Fruit fly (Drosophila melanogaster) whole organism, embryonic: ENCODE measurements around the gene AP-1-2beta.

Source experiments
- Adf1 ChIP-seq: fragments of 200-800 bp; sonication (Bioruptor generic); IDR thresholded peaks from 2 replicates; pipeline ENCODE4 v1.3.6; 2022; ENCODE audit warnings: missing biosample characterization, missing genetic modification characterization
- Aef1 ChIP-seq: fragments of 200-800 bp; sonication (Bioruptor generic); IDR thresholded peaks from 3 replicates; pipeline ENCODE4 v1.3.6; 2022; ENCODE audit warnings: missing biosample characterization, missing genetic modification characterization
- CG12391 ChIP-seq: fragments of 200-800 bp; sonication (Bioruptor generic); optimal IDR thresholded peaks from 3 replicates; lab custom pipeline; 2018; ENCODE audit warnings: missing biosample characterization, mild to moderate bottlenecking, missing genetic modification characterization, moderate library complexity
- CG15479 ChIP-seq: fragments of 200-800 bp; sonication (Bioruptor generic); optimal IDR thresholded peaks from 3 replicates; lab custom pipeline; 2019; ENCODE audit warnings: missing biosample characterization, mild to moderate bottlenecking, missing genetic modification characterization, moderate library complexity
- CG1832 ChIP-seq: fragments of 200-800 bp; sonication (Bioruptor generic); optimal IDR thresholded peaks from 2 replicates; lab custom pipeline; 2017; ENCODE audit warnings: missing biosample characterization, mild to moderate bottlenecking, missing genetic modification characterization, inconsistent platforms
- CG2712 ChIP-seq: fragments of 200-800 bp; optimal IDR thresholded peaks from 3 replicates; lab custom pipeline; 2019; ENCODE audit warnings: missing biosample characterization, mild to moderate bottlenecking, missing genetic modification characterization, moderate library complexity
- CG32532 ChIP-seq: fragments of 200-800 bp; sonication (Bioruptor generic); IDR thresholded peaks from 2 replicates; pipeline ENCODE4 v1.3.6; 2022; ENCODE audit warnings: missing biosample characterization, missing genetic modification characterization
- CG8478 ChIP-seq: fragments of >200 bp; optimal IDR thresholded peaks from 2 replicates; lab custom pipeline; 2018
- CG8924 ChIP-seq: fragments of 200-800 bp; optimal IDR thresholded peaks from 3 replicates; lab custom pipeline; 2019; ENCODE audit warnings: missing biosample characterization, mild to moderate bottlenecking, missing genetic modification characterization, moderate library complexity
- CG9215 ChIP-seq: fragments of 200-800 bp; sonication (Bioruptor generic); IDR thresholded peaks from 2 replicates; pipeline ENCODE4 v1.3.6; 2022; ENCODE audit warnings: missing biosample characterization, missing genetic modification characterization
- CHES-1-like ChIP-seq: fragments of 200-800 bp; sonication (Bioruptor generic); optimal IDR thresholded peaks from 2 replicates; lab custom pipeline; 2016; ENCODE audit warnings: missing biosample characterization, missing genetic modification characterization
- D19A ChIP-seq: fragments of 200-800 bp; optimal IDR thresholded peaks from 3 replicates; lab custom pipeline; 2019; ENCODE audit warnings: missing biosample characterization, mild to moderate bottlenecking, missing genetic modification characterization, moderate library complexity
- Dbx ChIP-seq: fragments of 200-800 bp; sonication (Bioruptor generic); IDR thresholded peaks from 3 replicates; pipeline ENCODE4 v1.3.6; 2022; ENCODE audit warnings: missing biosample characterization, missing genetic modification characterization
- Deaf1 ChIP-seq: fragments of 200-800 bp; optimal IDR thresholded peaks from 3 replicates; lab custom pipeline; 2019; ENCODE audit warnings: missing biosample characterization, mild to moderate bottlenecking, missing genetic modification characterization, moderate library complexity
- Dip3 ChIP-seq: fragments of 200-800 bp; sonication (Bioruptor generic); optimal IDR thresholded peaks from 3 replicates; lab custom pipeline; 2016; ENCODE audit warnings: missing biosample characterization, missing genetic modification characterization
- Med ChIP-seq: fragments of 200-800 bp; sonication (Bioruptor generic); peaks from one replicate; lab custom pipeline; 2016; ENCODE audit warnings: missing biosample characterization, missing genetic modification characterization, mild to moderate bottlenecking, inconsistent platforms, moderate library complexity
- NC2β ChIP-seq: fragments of 200-800 bp; sonication (Bioruptor generic); optimal IDR thresholded peaks from 2 replicates; lab custom pipeline; 2016; ENCODE audit warnings: missing biosample characterization, missing genetic modification characterization
- Nf-YB ChIP-seq: fragments of 200-800 bp; sonication (Bioruptor generic); optimal IDR thresholded peaks from 3 replicates; lab custom pipeline; 2019; ENCODE audit warnings: missing biosample characterization, mild to moderate bottlenecking, missing genetic modification characterization, moderate library complexity
- Stat92E ChIP-seq, 3 experiments: fragments of >200 bp in 2 of 3; fragments of 200-800 bp in 1 of 3; sonication (Bioruptor generic) in 1 of 3; optimal IDR thresholded peaks; 2 replicates each; lab custom pipeline; 2017 to 2019; ENCODE audit warnings: missing biosample characterization in 3 of 3, missing genetic modification characterization in 3 of 3, mild to moderate bottlenecking in 1 of 3, moderate library complexity in 1 of 3
- Trl ChIP-seq, 3 experiments: fragments of >200 bp in 2 of 3; fragments of 200-800 bp in 1 of 3; sonication (Bioruptor generic) in 1 of 3; optimal IDR thresholded peaks; 2 replicates in 1 of 3; 3 replicates in 2 of 3; lab custom pipeline; 2016 to 2017; ENCODE audit warnings: missing biosample characterization in 1 of 3, missing genetic modification characterization in 1 of 3
- bbx ChIP-seq: fragments of 200-800 bp; sonication (Bioruptor generic); IDR thresholded peaks from 2 replicates; pipeline ENCODE4 v1.3.6; 2022; ENCODE audit warnings: missing biosample characterization, missing genetic modification characterization; ENCODE audit not compliant: partially characterized antibody
- disco-r ChIP-seq: fragments of 200-800 bp; sonication (Bioruptor generic); optimal IDR thresholded peaks from 2 replicates; lab custom pipeline; 2016; ENCODE audit warnings: missing biosample characterization, missing genetic modification characterization
- dm ChIP-seq: fragments of 200-800 bp; sonication (Bioruptor generic); optimal IDR thresholded peaks from 3 replicates; lab custom pipeline; 2016; ENCODE audit warnings: missing biosample characterization, missing genetic modification characterization
- ewg ChIP-seq: fragments of 200-800 bp; sonication (Bioruptor generic); optimal IDR thresholded peaks from 3 replicates; lab custom pipeline; 2017; ENCODE audit warnings: mild to moderate bottlenecking, missing biosample characterization, missing genetic modification reagents, missing genetic modification characterization
- fd96Cb ChIP-seq: fragments of 200-800 bp; sonication (Bioruptor generic); optimal IDR thresholded peaks from 2 replicates; lab custom pipeline; 2018; ENCODE audit warnings: missing biosample characterization, mild to moderate bottlenecking, missing genetic modification characterization, moderate library complexity
- hth ChIP-seq: fragments of >200 bp; optimal IDR thresholded peaks from 2 replicates; lab custom pipeline; 2017; ENCODE audit warnings: inconsistent platforms
- nerfin-1 ChIP-seq: fragments of 200-800 bp; sonication (Bioruptor generic); optimal IDR thresholded peaks from 3 replicates; lab custom pipeline; 2019; ENCODE audit warnings: missing biosample characterization, mild to moderate bottlenecking, missing genetic modification characterization, moderate library complexity
- odd ChIP-seq: fragments of 200-800 bp; sonication (Bioruptor generic); optimal IDR thresholded peaks from 2 replicates; lab custom pipeline; 2017; ENCODE audit warnings: missing biosample characterization, mild to moderate bottlenecking, missing genetic modification characterization
- otp ChIP-seq: fragments of 200-800 bp; sonication (Bioruptor generic); IDR thresholded peaks from 3 replicates; pipeline ENCODE4, ENCODE4 v1.3.6; 2022; ENCODE audit warnings: missing biosample characterization, missing genetic modification characterization
- prd ChIP-seq, 3 experiments: fragments of >200 bp in 2 of 3; fragments of 200-800 bp in 1 of 3; sonication (Bioruptor generic) in 1 of 3; optimal IDR thresholded peaks in 2 of 3; IDR thresholded peaks in 1 of 3; 2 replicates in 2 of 3; 3 replicates in 1 of 3; pipeline versions ENCODE4 v1.3.6 to Lab custom; 2017 to 2022; ENCODE audit warnings: missing biosample characterization in 1 of 3, missing genetic modification characterization in 1 of 3
- pros ChIP-seq: fragments of 200-800 bp; sonication (Bioruptor generic); optimal IDR thresholded peaks from 3 replicates; lab custom pipeline; 2019; ENCODE audit warnings: missing biosample characterization, mild to moderate bottlenecking, missing genetic modification characterization, moderate library complexity
- psq ChIP-seq: fragments of 200-800 bp; sonication (Bioruptor generic); optimal IDR thresholded peaks from 2 replicates; lab custom pipeline; 2017; ENCODE audit warnings: missing biosample characterization, missing genetic modification characterization
- sqz ChIP-seq: fragments of 200-800 bp; sonication (Bioruptor generic); optimal IDR thresholded peaks from 3 replicates; lab custom pipeline; 2018; ENCODE audit warnings: missing biosample characterization, mild to moderate bottlenecking, missing genetic modification characterization
- twi ChIP-seq: fragments of 200-800 bp; optimal IDR thresholded peaks from 2 replicates; lab custom pipeline; 2019; ENCODE audit warnings: missing biosample characterization, mild to moderate bottlenecking, missing genetic modification characterization, moderate library complexity
- unpg ChIP-seq: fragments of 200-800 bp; sonication (Bioruptor generic); optimal IDR thresholded peaks from 3 replicates; lab custom pipeline; 2018; ENCODE audit warnings: missing biosample characterization, mild to moderate bottlenecking, missing genetic modification characterization, moderate library complexity
- vfl ChIP-seq: fragments of 200-800 bp; sonication (Bioruptor generic); optimal IDR thresholded peaks from 2 replicates; lab custom pipeline; 2016; ENCODE audit warnings: missing biosample characterization, missing genetic modification characterization
- wek ChIP-seq: fragments of 200-800 bp; sonication (Bioruptor generic); optimal IDR thresholded peaks from 3 replicates; lab custom pipeline; 2018; ENCODE audit warnings: missing biosample characterization, mild to moderate bottlenecking, missing genetic modification characterization, moderate library complexity
- zf30C ChIP-seq: fragments of 200-800 bp; sonication (Bioruptor generic); optimal IDR thresholded peaks from 3 replicates; lab custom pipeline; 2018; ENCODE audit warnings: missing biosample characterization, mild to moderate bottlenecking, missing genetic modification characterization

AP-1-2beta gene

DNA sequence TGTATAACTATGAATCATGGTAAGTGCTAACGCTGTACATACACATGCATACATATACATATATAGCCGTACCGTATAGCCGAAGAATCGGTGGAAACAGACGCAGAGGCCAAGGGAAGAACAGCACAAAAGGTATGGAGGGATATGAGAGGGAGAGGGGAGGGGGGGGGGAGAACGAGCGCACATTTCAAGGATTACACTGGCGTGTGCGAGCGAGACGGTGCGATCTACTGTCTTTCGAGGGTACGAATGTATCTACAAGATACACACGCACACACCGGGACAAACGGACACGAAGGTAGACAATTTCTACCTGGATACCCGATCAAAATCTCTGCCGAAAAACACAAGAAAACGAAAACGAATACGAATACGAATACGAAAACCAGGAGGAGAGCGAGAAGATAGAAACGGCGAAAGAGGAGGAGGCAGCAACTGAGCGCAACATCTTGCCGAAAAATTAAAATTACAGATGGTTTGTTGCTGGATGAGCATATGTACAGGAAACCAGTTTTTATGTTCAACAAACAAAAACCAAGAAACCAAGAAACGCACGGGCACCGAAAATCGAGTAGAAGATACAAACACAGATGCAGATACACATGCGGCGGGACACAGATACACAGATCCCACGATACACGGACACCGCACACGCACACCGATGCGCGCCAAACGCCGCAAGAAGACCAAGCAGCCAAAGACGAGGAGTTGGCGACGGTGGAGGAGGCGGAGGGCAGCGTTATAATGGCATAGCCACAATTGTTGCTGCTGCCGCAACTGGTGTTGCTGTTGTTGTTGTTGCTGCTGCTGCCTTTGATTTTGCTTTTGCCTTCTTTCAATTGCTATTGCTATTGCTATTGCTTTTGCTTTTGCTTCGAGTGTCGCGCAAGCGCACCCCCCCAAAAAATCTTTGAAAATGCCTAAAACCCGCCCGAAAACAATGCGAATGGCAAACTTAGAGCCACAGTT lies 43.2 kb downstream of the AP-1-2beta start (continued):
- TF ChIP-seq Adf1 (GFP tag; lab: Robert Waterston, UW), result 0 out of 2 replicates have a peak, but pooled peaks have one; percentile 21
- TF ChIP-seq ewg (GFP tag; lab: Kevin White, UChicago), result no peak
- 0 out of 3 replicates have a peak, but pooled peaks have one; percentile 13 for TF ChIP-seq Aef1 (GFP tag; lab: Robert Waterston, UW)
- peak; percentile 79 for TF ChIP-seq psq (GFP tag; lab: Kevin White, UChicago)
- TF ChIP-seq CG15479 (GFP tag; lab: Kevin White, UChicago), result peak; percentile 64
- TF ChIP-seq Nf-YB (GFP tag; lab: Kevin White, UChicago), result no peak
- TF ChIP-seq, all 482 proteins: peak for 20

DNA sequence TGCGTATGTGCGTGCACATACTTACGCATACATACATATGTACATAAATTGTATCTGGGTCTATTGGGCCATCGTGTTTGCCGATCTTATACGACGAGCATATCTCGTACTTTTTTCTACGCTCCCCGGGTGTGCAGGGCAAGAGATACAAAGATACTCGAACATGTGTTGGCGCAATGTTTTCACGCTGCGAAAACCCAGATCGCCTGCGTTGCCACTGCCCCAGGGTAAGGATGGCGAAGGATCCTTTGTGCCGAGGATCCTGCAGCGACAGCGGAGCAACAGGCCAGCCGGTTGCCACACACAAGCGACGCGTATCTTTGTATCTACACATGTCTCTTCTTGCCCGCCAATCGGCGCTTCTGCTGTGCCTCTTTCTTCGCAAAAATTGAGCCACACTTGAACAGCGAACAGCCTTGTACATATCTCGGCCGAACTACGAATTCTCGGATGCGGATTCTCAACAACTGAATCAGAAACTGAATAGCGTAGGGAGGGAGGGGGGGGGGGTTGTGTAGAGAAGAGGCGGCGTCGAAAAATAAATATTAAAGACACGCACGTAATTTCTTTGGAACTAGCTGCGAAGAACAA lies 44.3 kb downstream of the AP-1-2beta start:
- peak; percentile 21 for TF ChIP-seq Deaf1 (tag; lab: Kevin White, UChicago)
- TF ChIP-seq Stat92E (GFP tag; optimal IDR thresholded peaks at IDR 0.05; lab: Kevin White, UChicago), result peak in 1 of 3 experiments; percentile 35
- TF ChIP-seq Aef1 (GFP tag; lab: Robert Waterston, UW), result no peak
- peak; percentile 97 for TF ChIP-seq CG15479 (GFP tag; lab: Kevin White, UChicago)
- peak; percentile 97 for TF ChIP-seq twi (tag; lab: Kevin White, UChicago)
- TF ChIP-seq CG8924, result peak; percentile 7
- peak; percentile 23 for TF ChIP-seq pros (GFP tag; lab: Kevin White, UChicago)
- TF ChIP-seq Med (GFP tag; lab: Kevin White, UChicago), result peak; percentile 32
- no peak for TF ChIP-seq fd96Cb

DNA sequence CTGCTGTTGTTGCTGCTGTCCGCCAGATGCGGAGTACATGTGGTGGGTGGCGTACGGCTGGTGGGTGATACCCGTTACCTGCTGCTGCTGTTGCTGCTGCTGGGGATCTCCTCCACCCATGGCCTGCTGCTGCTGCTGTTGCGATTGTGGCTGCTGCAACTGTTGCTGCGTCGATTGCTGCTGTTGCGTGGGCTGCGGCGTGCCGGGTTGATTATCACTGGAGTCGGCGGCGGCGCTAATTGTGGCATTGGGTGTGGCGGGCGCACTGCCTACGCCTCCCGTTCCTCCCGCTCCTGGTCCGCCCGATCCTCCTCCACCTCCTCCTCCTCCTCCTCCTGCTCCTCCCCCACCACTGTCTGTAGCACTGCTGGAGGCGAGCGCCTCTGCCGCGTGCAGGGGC lies 51.1 kb downstream of the AP-1-2beta start:
- TF ChIP-seq prd (optimal IDR thresholded peaks at IDR 0.05; lab: Kevin White, UChicago) (no peak), prd (GFP tag; IDR thresholded peaks at IDR 0.05; lab: Robert Waterston, UW) (peak; percentile 5; the same call in 1 of the 3 replicates), CG2712 (no peak), pros (GFP tag; lab: Kevin White, UChicago) (no peak), CG8478 (lab: Kevin White, UChicago) (peak; percentile 61)

DNA sequence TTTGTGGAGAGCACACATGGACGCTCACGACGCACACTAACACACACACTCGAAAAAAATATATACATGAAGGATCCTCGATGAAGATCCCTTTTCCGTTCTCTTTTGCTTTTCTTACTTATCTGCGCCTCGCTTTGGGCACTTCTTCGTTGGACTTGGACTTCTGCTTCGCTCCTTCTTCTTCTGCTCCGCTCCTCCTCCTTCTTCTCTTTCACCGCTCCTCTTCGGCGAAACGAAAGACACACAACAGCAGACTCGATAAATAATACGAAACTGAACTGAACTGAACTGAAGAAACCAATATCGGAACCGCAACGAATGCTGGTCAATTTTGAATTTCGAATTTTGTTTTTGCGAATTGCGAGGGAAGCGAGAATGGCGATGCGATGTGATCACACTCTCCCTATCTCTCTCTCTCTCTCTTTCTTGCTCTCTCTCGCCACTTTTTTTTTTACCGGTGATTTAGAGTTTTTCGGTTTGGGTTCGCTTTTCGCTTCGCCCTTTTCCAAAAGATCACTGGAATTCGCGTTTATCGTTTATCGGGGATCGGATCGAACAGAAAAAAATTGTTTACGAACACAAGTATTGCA lies 52.0 kb downstream of the AP-1-2beta start:
- TF ChIP-seq sqz (peak; percentile 44), NC2β (GFP tag; lab: Kevin White, UChicago) (no peak), hth (lab: Kevin White, UChicago) (no peak), CG15479 (GFP tag; lab: Kevin White, UChicago) (peak; percentile 50), CG9215 (GFP tag; lab: Robert Waterston, UW) (no peak), D19A (tag; lab: Kevin White, UChicago) (no peak), Trl (optimal IDR thresholded peaks at IDR 0.05; lab: Kevin White, UChicago) (peak in 1 of 2 experiments; percentile 17), Trl (GFP tag; optimal IDR thresholded peaks at IDR 0.05; lab: Kevin White, UChicago) (no peak), zf30C (peak; percentile 43), CHES-1-like (GFP tag; lab: Kevin White, UChicago) (no peak), CG1832 (peak; percentile 25), dm (GFP tag; lab: Kevin White, UChicago) (no peak)

DNA sequence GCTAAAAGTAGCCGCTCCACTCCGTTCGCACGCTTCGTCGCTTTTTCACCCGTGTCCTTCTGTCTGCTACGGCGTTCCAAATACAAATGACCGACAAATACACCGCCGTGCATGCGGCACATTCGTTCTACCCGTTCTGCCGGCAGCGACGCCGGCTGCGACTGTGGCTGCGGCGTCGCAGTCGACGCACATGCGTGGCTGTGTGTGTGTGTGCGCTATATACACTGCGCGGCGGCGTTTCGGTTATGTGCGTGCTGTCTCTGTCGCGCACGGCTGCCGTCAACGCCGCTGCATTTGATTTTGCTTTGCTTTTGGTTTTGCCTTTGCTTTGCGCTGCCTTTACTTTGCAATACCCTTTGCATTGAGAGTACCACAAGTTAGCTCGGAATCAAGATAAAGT lies 52.7 kb downstream of the AP-1-2beta start, which contains the start of gene zld:
Gene zld, minus strand, starts transcription at position 92 of the 400 bp plus-strand sequence.
- TF ChIP-seq bbx (GFP tag; lab: Robert Waterston, UW) (peak; percentile 28; the same call in 1 of the 2 replicates), CG32532 (no peak), otp (GFP tag; lab: Robert Waterston, UW) (no peak), Dbx (GFP tag; lab: Robert Waterston, UW) (0 out of 3 replicates have a peak, but pooled peaks have one; percentile 10), nerfin-1 (peak; percentile 25), Deaf1 (tag; lab: Kevin White, UChicago) (peak; percentile 36), unpg (GFP tag; lab: Kevin White, UChicago) (no peak), vfl (GFP tag; lab: Kevin White, UChicago) (peak; percentile 22), odd (no peak), wek (peak; percentile 1), Dip3 (GFP tag; lab: Kevin White, UChicago) (no peak), disco-r (GFP tag; lab: Kevin White, UChicago) (no peak), Med (GFP tag; lab: Kevin White, UChicago) (peak; percentile 81), CG12391 (tag; lab: Kevin White, UChicago) (peak; percentile 6)
